Fruit fly (Drosophila melanogaster) whole organism, prepupa: ENCODE data around the gene Polr2I.

Experiments
- Blimp-1 ChIP-seq: fragments of 200-800 bp; sonication (Bioruptor generic); optimal IDR thresholded peaks from 3 replicates; lab custom pipeline; 2017; ENCODE audit warnings: missing biosample characterization, missing genetic modification characterization, mild to moderate bottlenecking, moderate library complexity, missing genetic modification reagents
- CG6808 ChIP-seq: fragments of 200-800 bp; sonication (Bioruptor generic); optimal IDR thresholded peaks from 3 replicates; lab custom pipeline; 2017; ENCODE audit warnings: missing biosample characterization, missing genetic modification characterization, mild to moderate bottlenecking, moderate library complexity, missing genetic modification reagents
- CG7368 ChIP-seq: fragments of 200-800 bp; sonication (Bioruptor generic); optimal IDR thresholded peaks from 3 replicates; lab custom pipeline; 2016; ENCODE audit warnings: missing biosample characterization, missing genetic modification characterization
- Sox102F ChIP-seq: fragments of 200-800 bp; sonication (Bioruptor generic); optimal IDR thresholded peaks from 2 replicates; lab custom pipeline; 2016; ENCODE audit warnings: missing biosample characterization, mild to moderate bottlenecking, missing genetic modification characterization
- Sox14 ChIP-seq: fragments of 200-800 bp; sonication (Bioruptor generic); optimal IDR thresholded peaks from 3 replicates; lab custom pipeline; 2016; ENCODE audit warnings: missing biosample characterization, missing genetic modification characterization
- cyc ChIP-seq: fragments of 200-800 bp; sonication (Bioruptor generic); optimal IDR thresholded peaks from 3 replicates; lab custom pipeline; 2016; ENCODE audit warnings: missing biosample characterization, missing genetic modification characterization
- fd85E ChIP-seq: fragments of 200-800 bp; sonication (Bioruptor generic); optimal IDR thresholded peaks from 3 replicates; lab custom pipeline; 2016; ENCODE audit warnings: missing biosample characterization, missing genetic modification characterization
- net ChIP-seq: fragments of 200-800 bp; sonication (Bioruptor generic); optimal IDR thresholded peaks from 3 replicates; lab custom pipeline; 2016; ENCODE audit warnings: missing biosample characterization, missing genetic modification characterization
- topi ChIP-seq: fragments of 200-800 bp; sonication (Bioruptor generic); optimal IDR thresholded peaks from 3 replicates; lab custom pipeline; 2016; ENCODE audit warnings: missing biosample characterization, missing genetic modification characterization

DNA sequence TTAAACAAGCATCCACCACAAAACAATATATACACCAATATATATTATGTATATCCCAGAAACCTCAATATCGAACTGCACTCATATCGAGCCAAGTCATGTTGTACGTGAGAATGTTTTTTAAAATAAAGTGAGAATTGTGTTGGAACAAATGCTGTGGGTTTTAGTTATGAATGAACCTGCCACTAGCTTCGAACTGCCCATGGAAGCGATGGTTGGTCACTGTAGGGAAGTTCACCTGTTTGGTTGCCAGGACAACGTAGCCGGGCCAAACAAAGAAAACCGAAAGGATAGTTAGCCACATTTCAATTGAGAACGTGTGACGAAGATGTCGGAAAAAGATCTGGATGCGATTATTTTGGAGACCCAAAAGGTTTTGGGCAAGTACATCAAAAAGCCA, 6.8 kb upstream of the Polr2I start, which contains the start of gene IFT54:
- TF ChIP-seq Sox102F (no peak), CG6808 (no peak), net (GFP tag; lab: Kevin White, UChicago) (no peak), CG7368 (GFP tag; lab: Kevin White, UChicago) (no peak), Sox14 (GFP tag; lab: Kevin White, UChicago) (no peak), cyc (GFP tag; lab: Kevin White, UChicago) (no peak), fd85E (GFP tag; lab: Kevin White, UChicago) (no peak), topi (GFP tag; lab: Kevin White, UChicago) (no peak), Blimp-1 (GFP tag; lab: Kevin White, UChicago) (no peak)
